Fruit fly (Drosophila melanogaster): Measurements from ENCODE around the gene Ndf.

Gene Ndf

dm6 chr2L:9996553-9996952 lies 7.1 kb upstream of the Ndf start (continued):
- TF ChIP-seq Mes4 (GFP tag; optimal IDR thresholded peaks at IDR 0.05): no peak
- TF ChIP-seq CG34376 (GFP tag; optimal IDR thresholded peaks at IDR 0.05): no peak
- peak; percentile 26 for TF ChIP-seq CG2116 (GFP tag; optimal IDR thresholded peaks at IDR 0.05)
- TF ChIP-seq Chrac-16 (GFP tag; optimal IDR thresholded peaks at IDR 0.05): peak; percentile 28
- peak; percentile 46 for TF ChIP-seq CG17829 (tag; optimal IDR thresholded peaks at IDR 0.05)
- no peak for TF ChIP-seq zfh2 (GFP tag; optimal IDR thresholded peaks at IDR 0.05)
- peak; percentile 9 for TF ChIP-seq CG12659 (GFP tag; optimal IDR thresholded peaks at IDR 0.05)
- peak; percentile 10 for TF ChIP-seq Camta (GFP tag; optimal IDR thresholded peaks at IDR 0.05)
- no peak for TF ChIP-seq Dad (GFP tag; optimal IDR thresholded peaks at IDR 0.05)
- TF ChIP-seq ap (GFP tag; IDR thresholded peaks at IDR 0.05): peak; percentile 30; the same call in 1 of the 2 replicates
- TF ChIP-seq CG13775 (GFP tag; optimal IDR thresholded peaks at IDR 0.05): peak; percentile 39
- peak; percentile 61 for TF ChIP-seq gem (tag; optimal IDR thresholded peaks at IDR 0.05)
- peak; percentile 24 for TF ChIP-seq Oli (tag; optimal IDR thresholded peaks at IDR 0.05)
- TF ChIP-seq dpn (GFP tag; optimal IDR thresholded peaks at IDR 0.05): peak in 1 of 2 experiments; percentile 23
- peak; percentile 57 for TF ChIP-seq CG9727 (GFP tag; optimal IDR thresholded peaks at IDR 0.05)
- peak; percentile 22 for TF ChIP-seq CG8388 (GFP tag; optimal IDR thresholded peaks at IDR 0.05)
- TF ChIP-seq pum (GFP tag; optimal IDR thresholded peaks at IDR 0.05): peak; percentile 30
- no peak for TF ChIP-seq fd102C (GFP tag; optimal IDR thresholded peaks at IDR 0.05)
- peak; percentile 53 for TF ChIP-seq az2 (GFP tag; optimal IDR thresholded peaks at IDR 0.05)
- peak; percentile 46 for TF ChIP-seq Ssrp (tag; optimal IDR thresholded peaks at IDR 0.05)
- no peak for TF ChIP-seq CG7357 (GFP tag; IDR thresholded peaks at IDR 0.05)
- no peak for TF ChIP-seq aop (GFP tag; IDR thresholded peaks at IDR 0.05)
- no peak for TF ChIP-seq mirr (GFP tag; optimal IDR thresholded peaks at IDR 0.05)
- peak; percentile 48 for TF ChIP-seq CG12391 (tag; optimal IDR thresholded peaks at IDR 0.05)
- peak; percentile 40 for TF ChIP-seq CG16815 (GFP tag; optimal IDR thresholded peaks at IDR 0.05)
- peak; percentile 28 for TF ChIP-seq zen (tag; optimal IDR thresholded peaks at IDR 0.05)
- peak; percentile 55 for TF ChIP-seq Ets65A (GFP tag)
- TF ChIP-seq her (GFP tag; optimal IDR thresholded peaks at IDR 0.05): no peak
- peak; percentile 17 for TF ChIP-seq Sox102F (GFP tag; optimal IDR thresholded peaks at IDR 0.05)
- TF ChIP-seq CG13424 (tag; optimal IDR thresholded peaks at IDR 0.05): peak; percentile 21
- no peak for TF ChIP-seq CG11560 (tag; IDR thresholded peaks at IDR 0.05)
- peak; percentile 10 for TF ChIP-seq Lhr (GFP tag; optimal IDR thresholded peaks at IDR 0.05)
- TF ChIP-seq GATAe (GFP tag; conservative IDR thresholded peaks at IDR 0.05): no peak
- no peak for TF ChIP-seq CG1024 (GFP tag; IDR thresholded peaks at IDR 0.05)
- no peak for TF ChIP-seq croc (GFP tag; conservative IDR thresholded peaks at IDR 0.05)
- TF ChIP-seq CG15601 (tag; optimal IDR thresholded peaks at IDR 0.05): peak; percentile 29
- TF ChIP-seq Hr51 (GFP tag; optimal IDR thresholded peaks at IDR 0.05): peak in 1 of 2 experiments; percentile 2
- no peak for TF ChIP-seq danr (GFP tag; IDR thresholded peaks at IDR 0.05)
- no peak for TF ChIP-seq lab (GFP tag; optimal IDR thresholded peaks at IDR 0.05)
- peak; percentile 26 for TF ChIP-seq nerfin-1 (tag; optimal IDR thresholded peaks at IDR 0.05)
- no peak for TF ChIP-seq CG4424 (GFP tag; optimal IDR thresholded peaks at IDR 0.05)
- peak; percentile 13 for TF ChIP-seq Sry-δ (GFP tag; optimal IDR thresholded peaks at IDR 0.05)
- TF ChIP-seq Usf (GFP tag; optimal IDR thresholded peaks at IDR 0.05): peak; percentile 0
- TF ChIP-seq Abd-B (GFP tag; optimal IDR thresholded peaks at IDR 0.05): no peak
- peak; percentile 12 for TF ChIP-seq Atf-2 (GFP tag; optimal IDR thresholded peaks at IDR 0.05)
- peak; percentile 50 for TF ChIP-seq CoRest (tag; optimal IDR thresholded peaks at IDR 0.05)
- TF ChIP-seq HLH54F (GFP tag; optimal IDR thresholded peaks at IDR 0.05): peak; percentile 18
- peak; percentile 70 for TF ChIP-seq CG14710 (tag; optimal IDR thresholded peaks at IDR 0.05)
- TF ChIP-seq gsb-n (tag; optimal IDR thresholded peaks at IDR 0.05): no peak
- TF ChIP-seq CG30403 (GFP tag; optimal IDR thresholded peaks at IDR 0.05): peak; percentile 22
- TF ChIP-seq CG11696 (GFP tag; IDR thresholded peaks at IDR 0.05): no peak
